Fruit fly (Drosophila melanogaster): ENCODE results near the gene Septin4.
A peak's percentile ranks its signal among the peaks of the same experiment; 100 is the strongest.

The Septin4 gene

dm6 chrX:16655724-16656235, 39.2 kb downstream of the Septin4 start (continued):
- TF ChIP-seq sisA (GFP tag; IDR thresholded peaks at IDR 0.05): no peak
- TF ChIP-seq BEAF-32 (GFP tag; optimal IDR thresholded peaks at IDR 0.05): no peak
- TF ChIP-seq E2f1 (GFP tag; IDR thresholded peaks at IDR 0.05): no peak
- TF ChIP-seq z (GFP tag; IDR thresholded peaks at IDR 0.05): no peak
- TF ChIP-seq Asciz (GFP tag; optimal IDR thresholded peaks at IDR 0.05): no peak
- no peak for TF ChIP-seq nmo (GFP tag; optimal IDR thresholded peaks at IDR 0.05)
- no peak for TF ChIP-seq h (optimal IDR thresholded peaks at IDR 0.05)
- peak; percentile 40 for TF ChIP-seq CG18599 (GFP tag; optimal IDR thresholded peaks at IDR 0.05)
- TF ChIP-seq Hr3 (GFP tag; optimal IDR thresholded peaks at IDR 0.05): no peak
- TF ChIP-seq Fer2 (tag; optimal IDR thresholded peaks at IDR 0.05): no peak
- no peak for TF ChIP-seq Usf (GFP tag; optimal IDR thresholded peaks at IDR 0.05)
- TF ChIP-seq CG8359 (GFP tag; optimal IDR thresholded peaks at IDR 0.05; ENCODE audit: borderline replicate concordance): no peak
- TF ChIP-seq CG33557 (GFP tag; optimal IDR thresholded peaks at IDR 0.05): peak; percentile 51
- no peak for TF ChIP-seq nau (GFP tag; optimal IDR thresholded peaks at IDR 0.05)
- TF ChIP-seq kay (GFP tag; optimal IDR thresholded peaks at IDR 0.05): no peak
- no peak for TF ChIP-seq CG1647 (GFP tag; optimal IDR thresholded peaks at IDR 0.05)
- TF ChIP-seq CG32532 (GFP tag; IDR thresholded peaks at IDR 0.05): no peak
- peak; percentile 64 for TF ChIP-seq caup (GFP tag; optimal IDR thresholded peaks at IDR 0.05; ENCODE audit: severe bottlenecking)
- no peak for TF ChIP-seq CoRest (tag; optimal IDR thresholded peaks at IDR 0.05)
- no peak for TF ChIP-seq Ptx1 (GFP tag; IDR thresholded peaks at IDR 0.05)
- peak; percentile 16; the same call in 1 of the 2 replicates for TF ChIP-seq chm (GFP tag; IDR thresholded peaks at IDR 0.05)
- TF ChIP-seq toy (GFP tag; IDR thresholded peaks at IDR 0.05): no peak
- peak; percentile 86 for TF ChIP-seq D19B (GFP tag; optimal IDR thresholded peaks at IDR 0.05)
- no peak for TF ChIP-seq dpn (GFP tag; optimal IDR thresholded peaks at IDR 0.05)
- no peak for TF ChIP-seq vnd (GFP tag; IDR thresholded peaks at IDR 0.05; ENCODE audit: partially characterized antibody)
- TF ChIP-seq CG31388 (GFP tag; optimal IDR thresholded peaks at IDR 0.05): no peak
- no peak for TF ChIP-seq ash1 (GFP tag; optimal IDR thresholded peaks at IDR 0.05)
- TF ChIP-seq stc (GFP tag; IDR thresholded peaks at IDR 0.05): no peak
- TF ChIP-seq CG11398 (GFP tag; optimal IDR thresholded peaks at IDR 0.05): no peak
- no peak for TF ChIP-seq CG12391 (tag; optimal IDR thresholded peaks at IDR 0.05)
- no peak for TF ChIP-seq CG11723 (GFP tag; optimal IDR thresholded peaks at IDR 0.05)
- TF ChIP-seq Adf1 (GFP tag; IDR thresholded peaks at IDR 0.05): no peak
- no peak for TF ChIP-seq gcm2 (GFP tag; optimal IDR thresholded peaks at IDR 0.05)
- TF ChIP-seq bab2 (GFP tag; optimal IDR thresholded peaks at IDR 0.05): peak; percentile 2
- no peak for TF ChIP-seq CG10274 (GFP tag; optimal IDR thresholded peaks at IDR 0.05)
- no peak for TF ChIP-seq maf-S (GFP tag; optimal IDR thresholded peaks at IDR 0.05)
- TF ChIP-seq Mrtf (GFP tag; IDR thresholded peaks at IDR 0.05): no peak
- no peak for TF ChIP-seq D (optimal IDR thresholded peaks at IDR 0.05)
- TF ChIP-seq D (GFP tag; optimal IDR thresholded peaks at IDR 0.05): peak; percentile 11
- no peak for TF ChIP-seq CG6254 (GFP tag; optimal IDR thresholded peaks at IDR 0.05)
- TF ChIP-seq CG4707 (GFP tag; optimal IDR thresholded peaks at IDR 0.05): no peak
- TF ChIP-seq gsb (GFP tag; IDR thresholded peaks at IDR 0.05): no peak
- no peak for TF ChIP-seq lbe (GFP tag; optimal IDR thresholded peaks at IDR 0.05)
- TF ChIP-seq exex (tag; optimal IDR thresholded peaks at IDR 0.05): peak; percentile 74
- no peak for TF ChIP-seq CG6765 (GFP tag; optimal IDR thresholded peaks at IDR 0.05)
- no peak for TF ChIP-seq CG14965 (GFP tag; optimal IDR thresholded peaks at IDR 0.05; ENCODE audit: borderline replicate concordance)
- TF ChIP-seq CG12299 (tag; optimal IDR thresholded peaks at IDR 0.05): peak; percentile 59
- TF ChIP-seq Mes4 (GFP tag; optimal IDR thresholded peaks at IDR 0.05): no peak
- TF ChIP-seq Rx (GFP tag; IDR thresholded peaks at IDR 0.05): no peak
- TF ChIP-seq Myb (GFP tag; optimal IDR thresholded peaks at IDR 0.05): no peak
- TF ChIP-seq Hr39 (optimal IDR thresholded peaks at IDR 0.05): no peak
- TF ChIP-seq ham (GFP tag; IDR thresholded peaks at IDR 0.05): no peak

Measured in whole organism, embryonic.